Fruit fly (Drosophila melanogaster) whole organism, larva: ENCODE measurements around the gene CG18622.

ENCODE experiments used
- noc ChIP-seq: fragments of 200-800 bp; sonication (Bioruptor generic); optimal IDR thresholded peaks from 3 replicates; lab custom pipeline; 2019; ENCODE audit warnings: missing biosample characterization, mild to moderate bottlenecking, missing genetic modification characterization, moderate library complexity

CG18622 gene

dm6 chr3R:16987220-16987923 is at the start of gene CG18622:
Gene CG18622, minus strand, starts transcription at chr3R:16987732.
- no peak for TF ChIP-seq noc (tag; lab: Kevin White, UChicago)

dm6 chr3R:17035945-17036344 is 48.4 kb upstream of the CG18622 start, which contains the start of gene CG4009:
Gene CG4009, minus strand, starts transcription at chr3R:17036045.
- no peak for TF ChIP-seq noc (tag; lab: Kevin White, UChicago)

dm6 chr3R:17031502-17031901 is 44.0 kb upstream of the CG18622 start, which contains the start of gene CG31268:
Gene CG31268, plus strand, starts transcription at chr3R:17031802.
- TF ChIP-seq noc (tag; lab: Kevin White, UChicago): no peak

- no peak for TF ChIP-seq noc (tag; lab: Kevin White, UChicago)
Measured at dm6 chr3R:17029796-17030195, 42.3 kb upstream of the CG18622 start.

dm6 chr3R:17028393-17028792 is 40.9 kb upstream of the CG18622 start, which contains the start of gene CG5225:
Gene CG5225, plus strand, starts transcription at chr3R:17028693.
- TF ChIP-seq noc (tag; lab: Kevin White, UChicago): no peak

- no peak for TF ChIP-seq noc (tag; lab: Kevin White, UChicago)
Measured at dm6 chr3R:17020956-17021355, 33.4 kb upstream of the CG18622 start, which contains the start of gene Adsl. Gene Adsl, minus strand, starts transcription at chr3R:17021120.

dm6 chr3R:17018902-17019527 is 31.5 kb upstream of the CG18622 start:
- no peak for TF ChIP-seq noc (tag; lab: Kevin White, UChicago)

dm6 chr3R:17016193-17016592 is 28.7 kb upstream of the CG18622 start:
- TF ChIP-seq noc (tag; lab: Kevin White, UChicago): no peak

dm6 chr3R:17014276-17014675 is 26.7 kb upstream of the CG18622 start, which contains the start of gene Pxd:
Gene Pxd, plus strand, starts transcription at chr3R:17014576.
- TF ChIP-seq noc (tag; lab: Kevin White, UChicago): no peak

- TF ChIP-seq noc (tag; lab: Kevin White, UChicago): no peak
Measured at dm6 chr3R:17008675-17009022, 21.1 kb upstream of the CG18622 start.

- TF ChIP-seq noc (tag; lab: Kevin White, UChicago): peak; percentile 38
Measured at dm6 chr3R:17008018-17008674, 20.6 kb upstream of the CG18622 start, which contains the start of gene CG8907. Gene CG8907, plus strand, starts transcription at chr3R:17008269.

- no peak for TF ChIP-seq noc (tag; lab: Kevin White, UChicago)
Measured at dm6 chr3R:17007336-17007735, 19.8 kb upstream of the CG18622 start.

dm6 chr3R:17003468-17003867 is 15.9 kb upstream of the CG18622 start:
- no peak for TF ChIP-seq noc (tag; lab: Kevin White, UChicago)

dm6 chr3R:17002218-17003110 is 14.9 kb upstream of the CG18622 start, which contains the start of the genes Sf3a1 and Irc:
Gene Sf3a1, minus strand, starts transcription at chr3R:17002355.
Gene Irc, plus strand, starts transcription at chr3R:17002875.
- no peak for TF ChIP-seq noc (tag; lab: Kevin White, UChicago)
